Worm (Caenorhabditis elegans) whole organism, L3 larva: ENCODE results near the gene hsd-3.

ENCODE experiments used
- R02D3.7 ChIP-seq: fragments of 150-350 bp; optimal IDR thresholded peaks from 2 replicates; lab custom pipeline; 2014; ENCODE audit warnings: missing biosample characterization, missing genetic modification characterization
- ceh-16 ChIP-seq: sonication (generic microtip); optimal IDR thresholded peaks from 2 replicates; lab custom pipeline; 2017; ENCODE audit warnings: missing biosample characterization, missing genetic modification characterization
- lin-15B ChIP-seq: fragments of 150-350 bp; optimal IDR thresholded peaks from 2 replicates; lab custom pipeline; 2014; ENCODE audit warnings: missing biosample characterization, missing genetic modification characterization
- nhr-11 ChIP-seq: fragments of 150-350 bp; optimal IDR thresholded peaks from 2 replicates; lab custom pipeline; 2014; ENCODE audit warnings: missing biosample characterization, missing genetic modification characterization
- nhr-12 ChIP-seq: fragments of 150-350 bp; optimal IDR thresholded peaks from 2 replicates; lab custom pipeline; 2014; ENCODE audit warnings: missing biosample characterization, missing genetic modification characterization
- nhr-28 ChIP-seq: fragments of 150-350 bp; optimal IDR thresholded peaks from 2 replicates; lab custom pipeline; 2014; ENCODE audit warnings: missing biosample characterization, missing genetic modification characterization
- ztf-11 ChIP-seq: fragments of 150-350 bp; optimal IDR thresholded peaks from 2 replicates; lab custom pipeline; 2014; ENCODE audit warnings: missing biosample characterization, missing genetic modification characterization

ce11 chrX:4992523-4992922 lies 16.6 kb upstream of the hsd-3 start:
- TF ChIP-seq R02D3.7 (tag; lab: Kevin White, UChicago) (no peak), ztf-11 (no peak), nhr-11 (no peak), lin-15B (tag; lab: Kevin White, UChicago) (no peak), nhr-28 (tag; lab: Kevin White, UChicago) (no peak), nhr-12 (tag; lab: Kevin White, UChicago) (no peak), ceh-16 (no peak)
